Fruit fly (Drosophila melanogaster) whole organism, prepupa: ENCODE data around the gene CG4424.

Experiments used
- Blimp-1 ChIP-seq: fragments of 200-800 bp; sonication (Bioruptor generic); optimal IDR thresholded peaks from 3 replicates; lab custom pipeline; 2017; ENCODE audit warnings: missing biosample characterization, missing genetic modification characterization, mild to moderate bottlenecking, moderate library complexity, missing genetic modification reagents
- CG10669 ChIP-seq: fragments of 200-800 bp; sonication (Bioruptor generic); optimal IDR thresholded peaks from 3 replicates; lab custom pipeline; 2018; ENCODE audit warnings: missing biosample characterization, mild to moderate bottlenecking, missing genetic modification characterization, moderate library complexity
- CG11294 ChIP-seq: fragments of 200-800 bp; sonication (Bioruptor generic); IDR thresholded peaks from 2 replicates; pipeline ENCODE4 v1.3.6; 2022; ENCODE audit warnings: missing biosample characterization, missing genetic modification characterization
- CG11762 ChIP-seq: fragments of 200-800 bp; sonication (Bioruptor generic); optimal IDR thresholded peaks from 3 replicates; lab custom pipeline; 2016; ENCODE audit warnings: missing biosample characterization, missing genetic modification characterization; ENCODE audit not compliant: insufficient read depth
- CG11902 ChIP-seq: fragments of 200-800 bp; sonication (Bioruptor generic); optimal IDR thresholded peaks from 3 replicates; lab custom pipeline; 2016; ENCODE audit warnings: missing biosample characterization, missing genetic modification characterization
- CG15336 ChIP-seq: fragments of 200-800 bp; sonication (Bioruptor generic); IDR thresholded peaks from 2 replicates; pipeline ENCODE4 v1.3.6; 2022; ENCODE audit warnings: missing biosample characterization, missing genetic modification characterization
- CG1621 ChIP-seq: fragments of 200-800 bp; sonication (Bioruptor generic); optimal IDR thresholded peaks from 3 replicates; lab custom pipeline; 2018; ENCODE audit warnings: missing biosample characterization, mild to moderate bottlenecking, missing genetic modification characterization
- CG16779 ChIP-seq: fragments of 200-800 bp; sonication (Bioruptor generic); optimal IDR thresholded peaks from 3 replicates; lab custom pipeline; 2017; ENCODE audit warnings: missing biosample characterization, mild to moderate bottlenecking, missing genetic modification characterization
- CG3032 ChIP-seq: fragments of 200-800 bp; optimal IDR thresholded peaks from 2 replicates; lab custom pipeline; 2019; ENCODE audit warnings: missing biosample characterization, mild to moderate bottlenecking, missing genetic modification characterization, moderate library complexity
- CG31627 ChIP-seq: fragments of 200-800 bp; sonication (Bioruptor generic); optimal IDR thresholded peaks from 3 replicates; lab custom pipeline; 2016; ENCODE audit warnings: missing biosample characterization, missing genetic modification characterization
- CG32006 ChIP-seq: fragments of 200-800 bp; sonication (Bioruptor generic); optimal IDR thresholded peaks from 3 replicates; lab custom pipeline; 2017; ENCODE audit warnings: missing biosample characterization, mild to moderate bottlenecking, missing genetic modification characterization
- CG34406 ChIP-seq: fragments of 200-800 bp; sonication (Bioruptor generic); optimal IDR thresholded peaks from 3 replicates; lab custom pipeline; 2016; ENCODE audit warnings: missing biosample characterization, missing genetic modification characterization
- CG3919 ChIP-seq: fragments of 200-800 bp; sonication (Bioruptor generic); optimal IDR thresholded peaks from 3 replicates; lab custom pipeline; 2016; ENCODE audit warnings: missing biosample characterization, missing genetic modification characterization
- CG4318 ChIP-seq: fragments of 200-800 bp; sonication (Bioruptor generic); optimal IDR thresholded peaks from 3 replicates; lab custom pipeline; 2017; ENCODE audit warnings: missing biosample characterization, mild to moderate bottlenecking, missing genetic modification characterization
- CG6163 ChIP-seq: fragments of 200-800 bp; sonication (Bioruptor generic); IDR thresholded peaks from 3 replicates; pipeline ENCODE4 v1.3.6; 2022; ENCODE audit warnings: missing biosample characterization, missing genetic modification characterization
- CG6276 ChIP-seq: fragments of 200-800 bp; sonication (Bioruptor generic); optimal IDR thresholded peaks from 2 replicates; lab custom pipeline; 2017; ENCODE audit warnings: missing biosample characterization, mild to moderate bottlenecking, missing genetic modification characterization
- CG6792 ChIP-seq: fragments of 200-800 bp; sonication (Bioruptor generic); optimal IDR thresholded peaks from 3 replicates; lab custom pipeline; 2016; ENCODE audit warnings: missing biosample characterization, missing genetic modification characterization
- CG6808 ChIP-seq: fragments of 200-800 bp; sonication (Bioruptor generic); optimal IDR thresholded peaks from 3 replicates; lab custom pipeline; 2017; ENCODE audit warnings: missing biosample characterization, missing genetic modification characterization, mild to moderate bottlenecking, moderate library complexity, missing genetic modification reagents
- CG6854 ChIP-seq: fragments of 200-800 bp; sonication (Bioruptor generic); optimal IDR thresholded peaks from 2 replicates; lab custom pipeline; 2017; ENCODE audit warnings: missing biosample characterization, mild to moderate bottlenecking, missing genetic modification characterization
- CG7368 ChIP-seq: fragments of 200-800 bp; sonication (Bioruptor generic); optimal IDR thresholded peaks from 3 replicates; lab custom pipeline; 2016; ENCODE audit warnings: missing biosample characterization, missing genetic modification characterization
- CG8119 ChIP-seq: fragments of 200-800 bp; sonication (Bioruptor generic); IDR thresholded peaks from 3 replicates; pipeline ENCODE4 v1.3.6; 2022; ENCODE audit warnings: missing biosample characterization, missing genetic modification characterization
- CG8319 ChIP-seq: fragments of 200-800 bp; sonication (Bioruptor generic); optimal IDR thresholded peaks from 3 replicates; lab custom pipeline; 2016; ENCODE audit warnings: missing biosample characterization, missing genetic modification characterization
- CG9139 ChIP-seq: fragments of 200-800 bp; sonication (Bioruptor generic); optimal IDR thresholded peaks from 3 replicates; lab custom pipeline; 2017; ENCODE audit warnings: missing biosample characterization, mild to moderate bottlenecking, missing genetic modification characterization
- Eip78C ChIP-seq: fragments of 200-800 bp; sonication (Bioruptor generic); peaks from one replicate; lab custom pipeline; 2016; ENCODE audit warnings: missing biosample characterization, missing genetic modification characterization
- Eip93F ChIP-seq: fragments of 200-800 bp; sonication (Bioruptor generic); optimal IDR thresholded peaks from 2 replicates; lab custom pipeline; 2016; ENCODE audit warnings: missing biosample characterization, mild to moderate bottlenecking, missing genetic modification characterization
- Ets21C ChIP-seq: fragments of 200-800 bp; sonication (Bioruptor generic); optimal IDR thresholded peaks from 3 replicates; lab custom pipeline; 2016; ENCODE audit warnings: missing biosample characterization, missing genetic modification characterization
- Ets96B ChIP-seq: fragments of 200-800 bp; optimal IDR thresholded peaks from 2 replicates; lab custom pipeline; 2019; ENCODE audit warnings: missing biosample characterization, mild to moderate bottlenecking, missing genetic modification characterization, moderate library complexity
- Gug ChIP-seq: fragments of 200-800 bp; sonication (Bioruptor generic); IDR thresholded peaks from 2 replicates; pipeline ENCODE4 v1.3.6; 2022; ENCODE audit warnings: missing biosample characterization, missing genetic modification characterization
- Hr38 ChIP-seq: sonication (Bioruptor generic); optimal IDR thresholded peaks from 2 replicates; lab custom pipeline; 2016; ENCODE audit warnings: missing biosample characterization, missing genetic modification characterization
- Hr39 ChIP-seq: fragments of 200-800 bp; sonication (Bioruptor generic); optimal IDR thresholded peaks from 2 replicates; lab custom pipeline; 2016; ENCODE audit warnings: missing biosample characterization, missing genetic modification characterization
- Lpt ChIP-seq: fragments of 200-800 bp; sonication (Bioruptor generic); optimal IDR thresholded peaks from 3 replicates; lab custom pipeline; 2016; ENCODE audit warnings: missing biosample characterization, missing genetic modification characterization
- Met ChIP-seq: fragments of 200-800 bp; sonication (Bioruptor generic); optimal IDR thresholded peaks from 3 replicates; lab custom pipeline; 2016; ENCODE audit warnings: missing biosample characterization, missing genetic modification characterization
- OdsH ChIP-seq: fragments of 200-800 bp; sonication (Bioruptor generic); optimal IDR thresholded peaks from 3 replicates; lab custom pipeline; 2016; ENCODE audit warnings: missing biosample characterization, missing genetic modification characterization
- Sox102F ChIP-seq: fragments of 200-800 bp; sonication (Bioruptor generic); optimal IDR thresholded peaks from 2 replicates; lab custom pipeline; 2016; ENCODE audit warnings: missing biosample characterization, mild to moderate bottlenecking, missing genetic modification characterization
- Sox14 ChIP-seq: fragments of 200-800 bp; sonication (Bioruptor generic); optimal IDR thresholded peaks from 3 replicates; lab custom pipeline; 2016; ENCODE audit warnings: missing biosample characterization, missing genetic modification characterization
- Sox15 ChIP-seq: fragments of 200-800 bp; sonication (Bioruptor generic); optimal IDR thresholded peaks from 3 replicates; lab custom pipeline; 2016; ENCODE audit warnings: missing biosample characterization, missing genetic modification characterization
- achi ChIP-seq: fragments of 200-800 bp; sonication (Bioruptor generic); optimal IDR thresholded peaks from 3 replicates; lab custom pipeline; 2016; ENCODE audit warnings: missing biosample characterization, missing genetic modification characterization
- acj6 ChIP-seq: fragments of 200-800 bp; sonication (Bioruptor generic); optimal IDR thresholded peaks from 3 replicates; lab custom pipeline; 2016; ENCODE audit warnings: missing biosample characterization, missing genetic modification characterization
- dsx ChIP-seq: fragments of 200-800 bp; optimal IDR thresholded peaks from 3 replicates; lab custom pipeline; 2019; ENCODE audit warnings: missing biosample characterization, mild to moderate bottlenecking, missing genetic modification characterization, moderate library complexity; ENCODE audit not compliant: poor library complexity, severe bottlenecking
- eg ChIP-seq: fragments of 200-800 bp; sonication (Bioruptor generic); IDR thresholded peaks from 3 replicates; pipeline ENCODE4 v1.3.6; 2022; ENCODE audit warnings: missing biosample characterization, missing genetic modification characterization
- esn ChIP-seq: fragments of 200-800 bp; sonication (Bioruptor generic); optimal IDR thresholded peaks from 2 replicates; lab custom pipeline; 2016; ENCODE audit warnings: missing biosample characterization, mild to moderate bottlenecking, missing genetic modification characterization, moderate library complexity
- fd59A ChIP-seq: fragments of 200-800 bp; sonication (Bioruptor generic); optimal IDR thresholded peaks from 2 replicates; lab custom pipeline; 2017; ENCODE audit warnings: missing biosample characterization, mild to moderate bottlenecking, missing genetic modification characterization, missing genetic modification reagents
- fd85E ChIP-seq: fragments of 200-800 bp; sonication (Bioruptor generic); optimal IDR thresholded peaks from 3 replicates; lab custom pipeline; 2016; ENCODE audit warnings: missing biosample characterization, missing genetic modification characterization
- pdm3 ChIP-seq: fragments of 200-800 bp; sonication (Bioruptor generic); optimal IDR thresholded peaks from 3 replicates; lab custom pipeline; 2016; ENCODE audit warnings: missing biosample characterization, missing genetic modification characterization
- salr ChIP-seq, 2 experiments: fragments of 200-800 bp; sonication (Bioruptor generic); optimal IDR thresholded peaks; 3 replicates each; lab custom pipeline; 2016 to 2018; ENCODE audit warnings: missing biosample characterization in 2 of 2, missing genetic modification characterization in 2 of 2, mild to moderate bottlenecking in 1 of 2
- ss ChIP-seq, 2 experiments: fragments of 200-800 bp; sonication (Bioruptor generic); optimal IDR thresholded peaks; 2 replicates in 1 of 2; 3 replicates in 1 of 2; lab custom pipeline; 2017 to 2018; ENCODE audit warnings: mild to moderate bottlenecking in 2 of 2, missing biosample characterization in 2 of 2, missing genetic modification characterization in 2 of 2, moderate library complexity in 1 of 2
- svp ChIP-seq: fragments of 200-800 bp; sonication (Bioruptor generic); peaks from one replicate; lab custom pipeline; 2016; ENCODE audit warnings: missing biosample characterization, missing genetic modification characterization
- topi ChIP-seq: fragments of 200-800 bp; sonication (Bioruptor generic); optimal IDR thresholded peaks from 3 replicates; lab custom pipeline; 2016; ENCODE audit warnings: missing biosample characterization, missing genetic modification characterization
- vri ChIP-seq: fragments of 200-800 bp; sonication (Bioruptor generic); optimal IDR thresholded peaks from 3 replicates; lab custom pipeline; 2016; ENCODE audit warnings: missing biosample characterization, mild to moderate bottlenecking, missing genetic modification characterization

The CG4424 gene

dm6 chr3R:20001595-20001997 lies 26.2 kb downstream of the CG4424 start (continued):
- TF ChIP-seq CG3032 (tag; lab: Kevin White, UChicago): peak; percentile 44
- peak; percentile 57 for TF ChIP-seq pdm3 (GFP tag; lab: Kevin White, UChicago)
- TF ChIP-seq svp (GFP tag; lab: Kevin White, UChicago): peak; percentile 79
- TF ChIP-seq CG6163: no peak
- TF ChIP-seq CG6808: peak; percentile 43
- TF ChIP-seq Blimp-1: no peak
- TF ChIP-seq Sox102F: peak; percentile 35
- TF ChIP-seq OdsH (GFP tag; lab: Kevin White, UChicago): peak; percentile 10
- no peak for TF ChIP-seq vri
- peak; percentile 41 for TF ChIP-seq acj6
- TF ChIP-seq achi: peak; percentile 35
- peak; percentile 74 for TF ChIP-seq topi (GFP tag; lab: Kevin White, UChicago)

- peak; percentile 52 for TF ChIP-seq CG9139
- peak; percentile 60 for TF ChIP-seq Hr39 (GFP tag; lab: Kevin White, UChicago)
- peak; percentile 80 for TF ChIP-seq CG6163
- TF ChIP-seq fd85E: no peak
- TF ChIP-seq CG10669 (GFP tag; lab: Kevin White, UChicago): peak; percentile 76
- TF ChIP-seq CG15336 (GFP tag; lab: Robert Waterston, UW): peak; percentile 86
- TF ChIP-seq Eip93F (GFP tag; lab: Kevin White, UChicago): no peak
- TF ChIP-seq CG6276 (GFP tag; lab: Kevin White, UChicago): peak; percentile 40
- peak; percentile 75 for TF ChIP-seq CG6792 (GFP tag; lab: Kevin White, UChicago)
- TF ChIP-seq Ets21C (GFP tag; lab: Kevin White, UChicago): peak; percentile 33
- peak; percentile 67 for TF ChIP-seq topi (GFP tag; lab: Kevin White, UChicago)
- peak; percentile 93 for TF ChIP-seq Eip78C (GFP tag; lab: Kevin White, UChicago)
- peak; percentile 72 for TF ChIP-seq svp (GFP tag; lab: Kevin White, UChicago)
- peak; percentile 88 for TF ChIP-seq eg (GFP tag; lab: Robert Waterston, UW)
- TF ChIP-seq CG11294: peak; percentile 58
- peak; percentile 56 for TF ChIP-seq CG1621
- TF ChIP-seq achi: peak; percentile 85
- TF ChIP-seq salr (GFP tag; optimal IDR thresholded peaks at IDR 0.05; lab: Kevin White, UChicago): peak; percentile 16 to 81
- TF ChIP-seq CG11902 (GFP tag; lab: Kevin White, UChicago): peak; percentile 60
- peak; percentile 83 for TF ChIP-seq esn
- TF ChIP-seq CG8319 (GFP tag; lab: Kevin White, UChicago): peak; percentile 10
- peak; percentile 73 for TF ChIP-seq Met
- TF ChIP-seq Sox14 (GFP tag; lab: Kevin White, UChicago): peak; percentile 56
- peak; percentile 62 for TF ChIP-seq CG7368
- peak; percentile 87 for TF ChIP-seq CG32006
- peak; percentile 50 for TF ChIP-seq Sox15 (GFP tag; lab: Kevin White, UChicago)
- TF ChIP-seq CG34406 (GFP tag; lab: Kevin White, UChicago): peak; percentile 82
- peak; percentile 92 for TF ChIP-seq CG8119
- peak; percentile 20 to 54 for TF ChIP-seq ss (GFP tag; optimal IDR thresholded peaks at IDR 0.05; lab: Kevin White, UChicago)
- peak; percentile 83 for TF ChIP-seq dsx (GFP tag; lab: Kevin White, UChicago)
- peak; percentile 82 for TF ChIP-seq CG3919 (GFP tag; lab: Kevin White, UChicago)
- TF ChIP-seq Gug (GFP tag; lab: Robert Waterston, UW): peak; percentile 73; the same call in 1 of the 2 replicates
- TF ChIP-seq CG11762: peak; percentile 71
- peak; percentile 78 for TF ChIP-seq Lpt (GFP tag; lab: Kevin White, UChicago)
- peak; percentile 73 for TF ChIP-seq CG6808
- TF ChIP-seq vri: peak; percentile 40
- TF ChIP-seq fd59A (GFP tag; lab: Kevin White, UChicago): peak; percentile 60
- TF ChIP-seq Hr38 (GFP tag; lab: Kevin White, UChicago): no peak
- peak; percentile 64 for TF ChIP-seq CG4318 (GFP tag; lab: Kevin White, UChicago)
- TF ChIP-seq CG6854 (GFP tag; lab: Kevin White, UChicago): peak; percentile 17
- peak; percentile 46 for TF ChIP-seq CG16779 (tag; lab: Kevin White, UChicago)
- TF ChIP-seq OdsH (GFP tag; lab: Kevin White, UChicago): peak; percentile 85
- TF ChIP-seq CG31627 (GFP tag; lab: Kevin White, UChicago): peak; percentile 55
- peak; percentile 85 for TF ChIP-seq Ets96B
- peak; percentile 83 for TF ChIP-seq CG3032 (tag; lab: Kevin White, UChicago)
- peak; percentile 44 for TF ChIP-seq Blimp-1
These were observed 28.4 kb downstream of the CG4424 start for dm6 chr3R:19999474-19999873.
